Worm (Caenorhabditis elegans): ENCODE measurements around the gene str-73.
A peak's percentile ranks its signal among the peaks of the same experiment; 100 is the strongest.

str-73 gene

DNA sequence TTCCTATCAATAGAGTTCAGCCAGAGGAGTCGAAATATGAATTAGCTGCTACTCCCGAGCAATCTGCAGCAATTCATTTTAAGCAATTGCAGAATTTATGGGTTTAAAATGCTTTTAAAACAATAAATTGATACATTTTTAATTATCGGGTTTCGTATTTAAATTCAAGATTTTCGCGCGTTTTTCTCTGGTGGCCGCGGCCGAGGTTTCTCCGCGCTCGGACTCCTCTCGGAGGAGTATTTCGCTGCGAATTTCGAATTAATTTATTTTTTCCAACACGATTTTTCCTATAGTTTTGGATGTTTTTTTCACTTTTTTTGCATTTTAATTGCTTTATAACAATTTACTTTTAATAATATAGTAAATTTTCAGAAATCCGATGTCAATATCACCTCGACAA is 28.5 kb upstream of the str-73 start, which contains the start of gene F13A7.14:
TSS of gene F13A7.14 (plus strand) at position 373 of the 400 bp plus-strand sequence.
- TF ChIP-seq lin-40 (tag; optimal IDR thresholded peaks at IDR 0.05) = no peak
- no peak for TF ChIP-seq ceh-40 (GFP tag; IDR thresholded peaks at IDR 0.05)
- TF ChIP-seq hsf-1 (GFP tag; IDR thresholded peaks at IDR 0.05) = no peak
- no peak for TF ChIP-seq die-1 (tag; optimal IDR thresholded peaks at IDR 0.05)
- TF ChIP-seq egl-44 (GFP tag; IDR thresholded peaks at IDR 0.05) = peak; percentile 17; the same call in 1 of the 2 replicates
- peak; percentile 76 for TF ChIP-seq attf-6 (GFP tag; IDR thresholded peaks at IDR 0.05)
- peak; percentile 42 for TF ChIP-seq K12H6.12 (tag; optimal IDR thresholded peaks at IDR 0.05)
- no peak for TF ChIP-seq pha-4 (tag; optimal IDR thresholded peaks at IDR 0.05)
- TF ChIP-seq egl-18 (GFP tag; IDR thresholded peaks at IDR 0.05) = no peak
- no peak for TF ChIP-seq F55B11.4 (tag; optimal IDR thresholded peaks at IDR 0.05; ENCODE audit: borderline replicate concordance, insufficient read depth)
- TF ChIP-seq unc-130 (GFP tag; optimal IDR thresholded peaks at IDR 0.05) = peak; percentile 53
- TF ChIP-seq ztf-3 (GFP tag; optimal IDR thresholded peaks at IDR 0.05) = no peak
- no peak for TF ChIP-seq ztf-6 (GFP tag; IDR thresholded peaks at IDR 0.05)
- no peak for TF ChIP-seq Y53F4B.3 (GFP tag; IDR thresholded peaks at IDR 0.05)
- no peak for TF ChIP-seq F57C9.4 (tag; optimal IDR thresholded peaks at IDR 0.05)
- TF ChIP-seq F23B12.7 (tag; optimal IDR thresholded peaks at IDR 0.05; ENCODE audit: insufficient read depth) = peak; percentile 30
- no peak for TF ChIP-seq hlh-26 (GFP tag; conservative IDR thresholded peaks at IDR 0.05)
- peak; percentile 2 for TF ChIP-seq somi-1 (GFP tag; optimal IDR thresholded peaks at IDR 0.05)
- TF ChIP-seq B0035.1 (tag; optimal IDR thresholded peaks at IDR 0.05) = no peak
- TF ChIP-seq T26A5.8 (tag; optimal IDR thresholded peaks at IDR 0.05) = no peak
- peak; percentile 66 for TF ChIP-seq madf-8 (GFP tag; conservative IDR thresholded peaks at IDR 0.05)
- TF ChIP-seq lin-26 (GFP tag; IDR thresholded peaks at IDR 0.05) = no peak
- 0 out of 2 replicates have a peak, but pooled peaks have one; percentile 51 for TF ChIP-seq let-526 (GFP tag; IDR thresholded peaks at IDR 0.05)
- no peak for TF ChIP-seq ekl-4 (GFP tag; IDR thresholded peaks at IDR 0.05)
- no peak for TF ChIP-seq snpc-4 (GFP tag; optimal IDR thresholded peaks at IDR 0.05)
- peak in 3 of 4 experiments; percentile 53 to 72 (median 69) for TF ChIP-seq snpc-4 (tag; optimal IDR thresholded peaks at IDR 0.05)
- TF ChIP-seq ceh-27 (GFP tag; optimal IDR thresholded peaks at IDR 0.05) = peak; percentile 80
- no peak for TF ChIP-seq T07F8.4 (tag; optimal IDR thresholded peaks at IDR 0.05)
- peak; percentile 60 for TF ChIP-seq lir-1 (GFP tag; conservative IDR thresholded peaks at IDR 0.05)
- TF ChIP-seq F37B4.10 (GFP tag; IDR thresholded peaks at IDR 0.05) = no peak
- no peak; the same call in 1 of the 2 replicates for TF ChIP-seq Y53G8AR.9 (GFP tag; conservative IDR thresholded peaks at IDR 0.05)
- peak; percentile 89 for TF ChIP-seq bed-2 (GFP tag; IDR thresholded peaks at IDR 0.05)
- no peak for TF ChIP-seq rpc-1 (optimal IDR thresholded peaks at IDR 0.05)
- TF ChIP-seq rpc-1 (tag; optimal IDR thresholded peaks at IDR 0.05) = no peak
- no peak for TF ChIP-seq ama-1 (optimal IDR thresholded peaks at IDR 0.05)
- no peak for TF ChIP-seq ama-1 (GFP tag; optimal IDR thresholded peaks at IDR 0.05)
- TF ChIP-seq tbp1 (GFP tag; optimal IDR thresholded peaks at IDR 0.05) = peak; percentile 28
- TF ChIP-seq sptf-2 (GFP tag; optimal IDR thresholded peaks at IDR 0.05) = no peak
- TF ChIP-seq athp-1 (tag; optimal IDR thresholded peaks at IDR 0.05) = peak; percentile 42
- no peak for TF ChIP-seq C17E4.6 (GFP tag; IDR thresholded peaks at IDR 0.05)
- TF ChIP-seq F33H1.4 (GFP tag; IDR thresholded peaks at IDR 0.05) = peak; percentile 51
- TF ChIP-seq aptf-2 (GFP tag; conservative IDR thresholded peaks at IDR 0.05) = peak; percentile 72; the same call in 1 of the 2 replicates
- TF ChIP-seq lag-1 (GFP tag; IDR thresholded peaks at IDR 0.05) = no peak
- peak in 1 of 2 experiments; percentile 40 for TF ChIP-seq rec-8 (tag; optimal IDR thresholded peaks at IDR 0.05)
- TF ChIP-seq nhr-120 (GFP tag; IDR thresholded peaks at IDR 0.05) = no peak
- TF ChIP-seq efl-1 (GFP tag; optimal IDR thresholded peaks at IDR 0.05) = peak; percentile 73
- no peak for TF ChIP-seq nhr-80 (tag; optimal IDR thresholded peaks at IDR 0.05)
- 0 out of 2 replicates have a peak, but pooled peaks have one; percentile 42 for TF ChIP-seq egrh-3 (GFP tag; IDR thresholded peaks at IDR 0.05)
- TF ChIP-seq rcor-1 (GFP tag; IDR thresholded peaks at IDR 0.05) = peak; percentile 70
- no peak; the same call in 1 of the 2 replicates for TF ChIP-seq C06A6.2 (GFP tag; conservative IDR thresholded peaks at IDR 0.05)
